Worm (Caenorhabditis elegans): ENCODE data around the gene npr-1.

- TF ChIP-seq W03F9.2 (tag; optimal IDR thresholded peaks at IDR 0.05), result no peak
- TF ChIP-seq him-1 (tag; optimal IDR thresholded peaks at IDR 0.05), result no peak
Measured at ce11 chrX:4802255-4802654, 32.5 kb upstream of the npr-1 start.
